Worm (Caenorhabditis elegans): ENCODE results near the gene T01C8.3.
A peak's percentile ranks its signal among the peaks of the same experiment; 100 is the strongest.

The T01C8.3 gene

DNA sequence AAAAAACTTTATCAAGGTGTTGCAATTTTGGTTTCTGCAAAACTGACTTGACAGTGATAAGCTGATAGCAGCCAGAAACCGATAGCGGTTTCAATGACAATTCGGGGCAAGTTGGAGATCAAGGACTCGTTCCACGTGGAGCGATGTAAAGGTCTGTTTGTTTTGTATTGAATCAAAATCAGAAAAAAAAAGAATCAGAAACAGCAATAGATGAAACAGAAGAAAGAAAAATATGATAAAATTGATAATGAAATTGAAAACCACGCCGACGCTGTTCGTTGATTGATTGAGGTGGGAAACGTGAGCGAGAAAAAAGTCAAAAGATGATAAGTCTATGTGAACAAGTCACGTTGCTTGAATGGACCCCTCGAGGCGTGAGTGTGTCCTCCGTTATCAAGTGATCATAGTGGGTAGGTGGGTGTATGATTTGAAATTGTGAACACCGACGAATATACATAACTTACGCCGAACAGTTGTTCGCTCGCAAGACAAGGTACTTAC, 7.6 kb downstream of the T01C8.3 start:
- no peak for TF ChIP-seq ceh-13 (GFP tag; optimal IDR thresholded peaks at IDR 0.05)
- no peak for TF ChIP-seq scrt-1 (GFP tag; IDR thresholded peaks at IDR 0.05)
- TF ChIP-seq sea-1 (GFP tag; conservative IDR thresholded peaks at IDR 0.05) = no peak
- TF ChIP-seq ceh-36 (tag; optimal IDR thresholded peaks at IDR 0.05) = no peak
- no peak for TF ChIP-seq hnd-1 (tag; optimal IDR thresholded peaks at IDR 0.05)
- TF ChIP-seq tbx-11 (GFP tag; IDR thresholded peaks at IDR 0.05) = no peak
- no peak for TF ChIP-seq F13C5.2 (tag; optimal IDR thresholded peaks at IDR 0.05)
- TF ChIP-seq hmbx-1 (tag; optimal IDR thresholded peaks at IDR 0.05) = no peak

- TF ChIP-seq tbx-37 (GFP tag; conservative IDR thresholded peaks at IDR 0.05) (no peak), flt-1 (GFP tag; IDR thresholded peaks at IDR 0.05) (no peak), sea-1 (GFP tag; conservative IDR thresholded peaks at IDR 0.05) (no peak), hnd-1 (tag; optimal IDR thresholded peaks at IDR 0.05) (no peak), hmg-4 (GFP tag; optimal IDR thresholded peaks at IDR 0.05) (no peak), F13C5.2 (tag; optimal IDR thresholded peaks at IDR 0.05) (no peak), tbx-11 (GFP tag; IDR thresholded peaks at IDR 0.05) (no peak)
Measured at ce11 chrX:16773421-16773820, 9.6 kb downstream of the T01C8.3 start.

DNA sequence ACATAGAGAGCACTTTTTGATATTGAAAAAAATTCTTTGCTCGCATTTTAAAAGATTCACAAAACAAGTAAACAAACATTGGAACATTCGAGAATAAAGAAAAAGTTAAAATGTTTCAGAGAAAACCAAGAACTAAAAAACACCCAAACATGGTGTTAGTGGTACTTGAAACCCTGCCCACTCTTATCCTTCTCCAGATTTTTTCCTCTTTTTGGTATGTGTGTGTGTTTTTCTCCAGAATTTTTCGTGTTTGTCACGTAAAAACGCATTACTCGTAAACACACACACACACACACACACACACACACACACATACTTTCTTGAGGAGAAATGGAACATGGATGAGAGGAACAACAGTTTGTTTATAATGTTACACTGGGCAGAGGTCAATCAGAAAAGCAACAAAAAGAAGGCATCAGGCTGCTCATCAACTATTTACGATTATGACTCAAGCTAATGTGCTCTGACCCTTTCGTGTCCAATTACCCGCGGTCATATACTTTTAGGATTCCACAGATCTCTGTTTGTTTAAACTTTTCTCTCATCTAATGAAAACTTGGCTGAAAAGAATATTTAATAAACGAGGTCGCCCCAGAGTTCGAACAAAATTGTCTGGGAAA, 10.8 kb downstream of the T01C8.3 start:
- no peak for TF ChIP-seq tbx-37 (GFP tag; conservative IDR thresholded peaks at IDR 0.05)
- no peak for TF ChIP-seq sea-1 (GFP tag; conservative IDR thresholded peaks at IDR 0.05)
- TF ChIP-seq ama-1 (optimal IDR thresholded peaks at IDR 0.05) = no peak
- no peak for TF ChIP-seq hmbx-1 (tag; optimal IDR thresholded peaks at IDR 0.05)

DNA sequence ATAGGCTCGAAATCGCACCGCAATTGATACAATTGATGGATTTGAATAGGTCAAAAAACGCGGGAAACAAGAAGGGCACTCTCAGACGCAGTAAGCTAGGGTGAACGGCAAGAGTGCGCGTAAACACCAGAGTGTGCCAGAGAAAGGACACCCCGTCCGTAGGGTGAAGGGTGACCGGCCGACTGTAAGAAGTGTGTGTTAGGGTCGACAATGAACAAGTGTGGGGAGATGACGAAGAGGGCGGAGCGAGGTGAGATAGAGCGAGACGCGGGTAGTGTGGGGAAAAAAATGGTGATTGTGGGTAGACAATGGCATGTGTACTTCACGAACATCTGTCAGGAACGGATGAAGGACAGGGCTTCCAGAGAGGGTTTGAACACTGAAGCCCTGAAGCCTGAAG, 12.1 kb downstream of the T01C8.3 start:
- peak; percentile 22 for TF ChIP-seq aly-1 (tag; optimal IDR thresholded peaks at IDR 0.05)
- TF ChIP-seq hmg-4 (GFP tag; optimal IDR thresholded peaks at IDR 0.05) = peak; percentile 66
- no peak for TF ChIP-seq flt-1 (GFP tag; IDR thresholded peaks at IDR 0.05)

ce11 chrX:16770398-16770797, 12.6 kb downstream of the T01C8.3 start, which contains the start of gene mct-6:
Gene mct-6 (minus strand): TSS chrX:16770498.
- TF ChIP-seq ceh-13 (GFP tag; optimal IDR thresholded peaks at IDR 0.05) = no peak
- no peak for TF ChIP-seq ceh-36 (tag; optimal IDR thresholded peaks at IDR 0.05)
- no peak for TF ChIP-seq ama-1 (optimal IDR thresholded peaks at IDR 0.05)
- no peak for TF ChIP-seq flt-1 (GFP tag; IDR thresholded peaks at IDR 0.05)
- TF ChIP-seq tra-4 (tag; optimal IDR thresholded peaks at IDR 0.05) = no peak
- no peak for TF ChIP-seq B0310.2 (tag; optimal IDR thresholded peaks at IDR 0.05)
- TF ChIP-seq pes-1 (GFP tag; IDR thresholded peaks at IDR 0.05) = no peak
- no peak for TF ChIP-seq F13C5.2 (tag; optimal IDR thresholded peaks at IDR 0.05)
- no peak for TF ChIP-seq scrt-1 (GFP tag; IDR thresholded peaks at IDR 0.05)
- TF ChIP-seq tbx-11 (GFP tag; IDR thresholded peaks at IDR 0.05) = no peak
- TF ChIP-seq sea-1 (GFP tag; conservative IDR thresholded peaks at IDR 0.05) = no peak
- no peak for TF ChIP-seq ets-7 (tag; optimal IDR thresholded peaks at IDR 0.05)
- TF ChIP-seq tbx-37 (GFP tag; conservative IDR thresholded peaks at IDR 0.05) = no peak
- no peak for TF ChIP-seq aly-1 (tag; optimal IDR thresholded peaks at IDR 0.05)
- no peak for TF ChIP-seq hmbx-1 (tag; optimal IDR thresholded peaks at IDR 0.05)
- TF ChIP-seq hnd-1 (tag; optimal IDR thresholded peaks at IDR 0.05) = no peak
- TF ChIP-seq hmg-4 (GFP tag; optimal IDR thresholded peaks at IDR 0.05) = no peak

DNA sequence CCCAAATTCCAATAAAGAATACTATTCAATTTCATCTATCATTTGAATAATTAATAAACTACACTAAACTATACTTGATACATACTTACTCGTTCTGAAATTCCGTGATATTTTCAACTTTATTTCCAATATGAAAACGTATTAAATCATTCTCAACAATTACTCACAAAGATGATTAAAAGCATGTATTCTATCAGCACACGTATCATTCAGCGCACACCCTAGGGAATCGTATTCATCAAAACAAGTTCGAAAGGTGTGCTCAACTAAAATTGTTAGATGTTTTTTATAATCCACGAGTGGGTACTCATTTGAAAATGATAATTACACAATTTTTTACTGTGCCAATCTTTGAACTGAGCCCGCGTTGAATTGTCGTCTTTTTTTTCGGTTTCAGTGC, 20.5 kb downstream of the T01C8.3 start, which contains the start of gene C10E2.1:
TSS of gene C10E2.1 (plus strand) at position 301 of the 400 bp plus-strand sequence.
- TF ChIP-seq aly-1 (tag; optimal IDR thresholded peaks at IDR 0.05) (no peak), sea-1 (GFP tag; conservative IDR thresholded peaks at IDR 0.05) (no peak), hmg-4 (GFP tag; optimal IDR thresholded peaks at IDR 0.05) (no peak), ceh-36 (tag; optimal IDR thresholded peaks at IDR 0.05) (no peak), scrt-1 (GFP tag; IDR thresholded peaks at IDR 0.05) (no peak), B0310.2 (tag; optimal IDR thresholded peaks at IDR 0.05) (no peak), ceh-13 (GFP tag; optimal IDR thresholded peaks at IDR 0.05) (no peak), tbx-37 (GFP tag; conservative IDR thresholded peaks at IDR 0.05) (no peak), ama-1 (optimal IDR thresholded peaks at IDR 0.05) (no peak), pes-1 (GFP tag; IDR thresholded peaks at IDR 0.05) (no peak), F13C5.2 (tag; optimal IDR thresholded peaks at IDR 0.05) (no peak), ets-7 (tag; optimal IDR thresholded peaks at IDR 0.05) (no peak), flt-1 (GFP tag; IDR thresholded peaks at IDR 0.05) (no peak), tbx-11 (GFP tag; IDR thresholded peaks at IDR 0.05) (no peak), hnd-1 (tag; optimal IDR thresholded peaks at IDR 0.05) (no peak)

ce11 chrX:16754474-16754873, 28.5 kb downstream of the T01C8.3 start, which contains the start of gene C10E2.5:
Gene C10E2.5 (minus strand): TSS chrX:16754574.
- TF ChIP-seq ceh-13 (GFP tag; optimal IDR thresholded peaks at IDR 0.05) (no peak), ets-7 (tag; optimal IDR thresholded peaks at IDR 0.05) (no peak), sea-1 (GFP tag; conservative IDR thresholded peaks at IDR 0.05) (no peak), ama-1 (optimal IDR thresholded peaks at IDR 0.05) (no peak)

ce11 chrX:16752196-16752595, 30.8 kb downstream of the T01C8.3 start:
- no peak for TF ChIP-seq scrt-1 (GFP tag; IDR thresholded peaks at IDR 0.05)
- no peak for TF ChIP-seq tra-4 (tag; optimal IDR thresholded peaks at IDR 0.05)
- no peak for TF ChIP-seq ets-7 (tag; optimal IDR thresholded peaks at IDR 0.05)
- no peak for TF ChIP-seq sea-1 (GFP tag; conservative IDR thresholded peaks at IDR 0.05)
- no peak for TF ChIP-seq F13C5.2 (tag; optimal IDR thresholded peaks at IDR 0.05)
- TF ChIP-seq hmg-4 (GFP tag; optimal IDR thresholded peaks at IDR 0.05) = no peak
- TF ChIP-seq ama-1 (optimal IDR thresholded peaks at IDR 0.05) = no peak
- TF ChIP-seq tbx-37 (GFP tag; conservative IDR thresholded peaks at IDR 0.05) = no peak
- no peak for TF ChIP-seq hnd-1 (tag; optimal IDR thresholded peaks at IDR 0.05)
- no peak for TF ChIP-seq ceh-36 (tag; optimal IDR thresholded peaks at IDR 0.05)
